Worm (Caenorhabditis elegans) whole organism, L2 larva: ENCODE measurements around the gene W10G11.3.

Source experiments
- C34F6.9 ChIP-seq: fragments of 150-350 bp; optimal IDR thresholded peaks from 2 replicates; lab custom pipeline; 2014; ENCODE audit warnings: missing biosample characterization, missing genetic modification characterization
- F13H6.1 ChIP-seq: sonication (generic microtip); optimal IDR thresholded peaks from 2 replicates; lab custom pipeline; 2016; ENCODE audit warnings: missing genetic modification characterization, missing compliant biosample characterization
- Y55F3AM.14 ChIP-seq: fragments of 200-800 bp; sonication (Bioruptor generic); optimal IDR thresholded peaks from 2 replicates; lab custom pipeline; 2018; ENCODE audit warnings: mild to moderate bottlenecking, missing genetic modification characterization, missing compliant biosample characterization
- ZK546.5 ChIP-seq: sonication (generic microtip); optimal IDR thresholded peaks from 2 replicates; lab custom pipeline; 2017; ENCODE audit warnings: missing biosample characterization, missing genetic modification characterization
- alr-1 ChIP-seq: fragments of 150-350 bp; optimal IDR thresholded peaks from 2 replicates; lab custom pipeline; 2014; ENCODE audit warnings: missing biosample characterization, missing genetic modification characterization
- aly-2 ChIP-seq: fragments of 150-350 bp; optimal IDR thresholded peaks from 2 replicates; lab custom pipeline; 2014; ENCODE audit warnings: missing biosample characterization, missing genetic modification characterization
- ama-1 ChIP-seq: fragments of 150-350 bp; optimal IDR thresholded peaks from 2 replicates; lab custom pipeline; 2018; ENCODE audit warnings: inconsistent platforms
- blmp-1 ChIP-seq: sonication (generic microtip); optimal IDR thresholded peaks from 2 replicates; lab custom pipeline; 2017; ENCODE audit warnings: missing genetic modification characterization, mild to moderate bottlenecking, missing compliant biosample characterization, antibody characterized with exemption, moderate library complexity; ENCODE audit not compliant: insufficient read depth
- ceh-16 ChIP-seq: fragments of 150-350 bp; optimal IDR thresholded peaks from 2 replicates; lab custom pipeline; 2014; ENCODE audit warnings: missing biosample characterization, missing genetic modification characterization
- ceh-82 ChIP-seq: fragments of 150-350 bp; optimal IDR thresholded peaks from 2 replicates; lab custom pipeline; 2014; ENCODE audit warnings: missing biosample characterization, missing genetic modification characterization
- crh-2 ChIP-seq: sonication (generic microtip); optimal IDR thresholded peaks from 2 replicates; lab custom pipeline; 2017; ENCODE audit warnings: missing biosample characterization, missing genetic modification characterization
- egl-27 ChIP-seq: sonication (generic microtip); optimal IDR thresholded peaks from 3 replicates; lab custom pipeline; 2017; ENCODE audit warnings: missing biosample characterization, missing genetic modification reagents, missing genetic modification characterization
- elt-1 ChIP-seq: fragments of 150-350 bp; optimal IDR thresholded peaks from 2 replicates; lab custom pipeline; 2014; ENCODE audit warnings: missing biosample characterization, missing genetic modification characterization
- elt-3 ChIP-seq: sonication (generic microtip); optimal IDR thresholded peaks from 2 replicates; lab custom pipeline; 2017; ENCODE audit warnings: missing biosample characterization, missing genetic modification characterization
- fos-1 ChIP-seq: fragments of 150-350 bp; optimal IDR thresholded peaks from 2 replicates; lab custom pipeline; 2014; ENCODE audit warnings: missing biosample characterization, missing genetic modification characterization
- gmeb-1 ChIP-seq: fragments of 150-350 bp; optimal IDR thresholded peaks from 2 replicates; lab custom pipeline; 2014; ENCODE audit warnings: missing biosample characterization, missing genetic modification characterization
- lin-11 ChIP-seq: fragments of 150-350 bp; sonication (generic microtip); optimal IDR thresholded peaks from 2 replicates; lab custom pipeline; 2014; ENCODE audit warnings: missing biosample characterization, missing genetic modification characterization, inconsistent platforms, mixed read lengths
- lin-13 ChIP-seq: fragments of 150-350 bp; optimal IDR thresholded peaks from 2 replicates; lab custom pipeline; 2014; ENCODE audit warnings: missing biosample characterization, missing genetic modification reagents, missing genetic modification characterization
- lin-39 ChIP-seq: fragments of 150-350 bp; optimal IDR thresholded peaks from 2 replicates; lab custom pipeline; 2014; ENCODE audit warnings: missing biosample characterization, missing genetic modification reagents, missing genetic modification characterization
- lsy-2 ChIP-seq, 2 experiments: fragments of 150-350 bp in 1 of 2; sonication (generic microtip) in 1 of 2; optimal IDR thresholded peaks; 2 replicates each; lab custom pipeline; 2014 to 2017; ENCODE audit warnings: missing biosample characterization in 2 of 2, missing genetic modification characterization in 2 of 2
- mab-5 ChIP-seq: fragments of 150-350 bp; optimal IDR thresholded peaks from 2 replicates; lab custom pipeline; 2014; ENCODE audit warnings: missing biosample characterization, missing genetic modification characterization
- mbf-1 ChIP-seq: sonication (generic microtip); optimal IDR thresholded peaks from 2 replicates; lab custom pipeline; 2017; ENCODE audit warnings: missing biosample characterization, missing genetic modification characterization
- mdl-1 ChIP-seq, 2 experiments: fragments of 150-350 bp in 1 of 2; sonication (generic microtip) in 1 of 2; optimal IDR thresholded peaks; 2 replicates each; lab custom pipeline; 2017; ENCODE audit warnings: missing biosample characterization in 2 of 2, missing genetic modification characterization in 2 of 2
- nhr-10 ChIP-seq: sonication (generic microtip); optimal IDR thresholded peaks from 2 replicates; lab custom pipeline; 2017; ENCODE audit warnings: missing biosample characterization, missing genetic modification characterization
- nhr-11 ChIP-seq: fragments of 150-350 bp; optimal IDR thresholded peaks from 2 replicates; lab custom pipeline; 2014; ENCODE audit warnings: missing biosample characterization, missing genetic modification characterization
- nhr-12 ChIP-seq: fragments of 150-350 bp; optimal IDR thresholded peaks from 2 replicates; lab custom pipeline; 2014; ENCODE audit warnings: missing biosample characterization, missing genetic modification characterization
- nhr-129 ChIP-seq: fragments of 150-350 bp; optimal IDR thresholded peaks from 2 replicates; lab custom pipeline; 2014; ENCODE audit warnings: missing biosample characterization, missing genetic modification characterization
- nhr-21 ChIP-seq: fragments of 150-350 bp; optimal IDR thresholded peaks from 2 replicates; lab custom pipeline; 2014; ENCODE audit warnings: missing biosample characterization, missing genetic modification characterization
- nhr-23 ChIP-seq: fragments of 150-350 bp; optimal IDR thresholded peaks from 2 replicates; lab custom pipeline; 2014; ENCODE audit warnings: missing biosample characterization, missing genetic modification reagents, missing genetic modification characterization
- nhr-25 ChIP-seq: fragments of 150-350 bp; sonication (generic microtip); optimal IDR thresholded peaks from 3 replicates; lab custom pipeline; 2014; ENCODE audit warnings: missing biosample characterization, missing genetic modification characterization
- nhr-6 ChIP-seq: fragments of 150-350 bp; optimal IDR thresholded peaks from 2 replicates; lab custom pipeline; 2014; ENCODE audit warnings: missing biosample characterization, missing genetic modification characterization
- nhr-77 ChIP-seq: fragments of 150-350 bp; optimal IDR thresholded peaks from 2 replicates; lab custom pipeline; 2014; ENCODE audit warnings: missing biosample characterization, missing genetic modification characterization
- peb-1 ChIP-seq: fragments of 150-350 bp; optimal IDR thresholded peaks from 2 replicates; lab custom pipeline; 2014; ENCODE audit warnings: missing biosample characterization, missing genetic modification characterization
- sem-4 ChIP-seq: fragments of 150-350 bp; optimal IDR thresholded peaks from 2 replicates; lab custom pipeline; 2014; ENCODE audit warnings: missing biosample characterization, missing genetic modification reagents, missing genetic modification characterization
- skn-1 ChIP-seq: sonication (generic microtip); optimal IDR thresholded peaks from 2 replicates; lab custom pipeline; 2017; ENCODE audit warnings: missing biosample characterization, missing genetic modification characterization
- sma-3 ChIP-seq: sonication (generic microtip); optimal IDR thresholded peaks from 2 replicates; lab custom pipeline; 2016; ENCODE audit warnings: missing genetic modification reagents, missing genetic modification characterization, missing compliant biosample characterization
- sma-9 ChIP-seq, 2 experiments: fragments of 150-350 bp in 1 of 2; sonication (generic microtip) in 1 of 2; optimal IDR thresholded peaks; 2 replicates each; lab custom pipeline; 2014 to 2016; ENCODE audit warnings: missing genetic modification characterization in 2 of 2, mild to moderate bottlenecking in 1 of 2, missing biosample characterization in 1 of 2, missing compliant biosample characterization in 1 of 2, missing genetic modification reagents in 1 of 2, moderate library complexity in 1 of 2
- snpc-4 ChIP-seq: fragments of 150-350 bp; optimal IDR thresholded peaks from 2 replicates; lab custom pipeline; 2014; ENCODE audit warnings: missing biosample characterization, missing genetic modification characterization
- unc-39 ChIP-seq: fragments of 150-350 bp; optimal IDR thresholded peaks from 2 replicates; lab custom pipeline; 2014; ENCODE audit warnings: missing biosample characterization, missing genetic modification characterization
- unc-55 ChIP-seq: fragments of 150-350 bp; sonication (generic microtip); optimal IDR thresholded peaks from 3 replicates; lab custom pipeline; 2014; ENCODE audit warnings: missing biosample characterization, missing genetic modification reagents, missing genetic modification characterization
- unc-62 ChIP-seq: fragments of 150-350 bp; optimal IDR thresholded peaks from 2 replicates; lab custom pipeline; 2014; ENCODE audit warnings: missing biosample characterization, missing genetic modification reagents, missing genetic modification characterization
- zag-1 ChIP-seq: fragments of 150-350 bp; optimal IDR thresholded peaks from 2 replicates; lab custom pipeline; 2014; ENCODE audit warnings: missing biosample characterization, missing genetic modification characterization
- ztf-1 ChIP-seq: fragments of 200-800 bp; sonication (Bioruptor generic); conservative IDR thresholded peaks from 2 replicates; pipeline ENCODE4 v1.3.6; 2022; ENCODE audit warnings: missing genetic modification characterization, missing compliant biosample characterization
- ztf-4 ChIP-seq: fragments of 150-350 bp; optimal IDR thresholded peaks from 2 replicates; lab custom pipeline; 2014; ENCODE audit warnings: missing biosample characterization, missing genetic modification characterization

The W10G11.3 gene

ce11 chrII:3518961-3519544 lies 43.3 kb downstream of the W10G11.3 start, which contains the start of gene clec-126:
Gene clec-126 (plus strand): TSS chrII:3519494.
- TF ChIP-seq sma-3 (GFP tag; lab: Kevin White, UChicago) = peak; percentile 81
- TF ChIP-seq elt-3 (tag; lab: Kevin White, UChicago) = no peak
- TF ChIP-seq egl-27 (tag; lab: Kevin White, UChicago) = peak; percentile 48
- TF ChIP-seq fos-1 (tag; lab: Kevin White, UChicago) = peak; percentile 77
- TF ChIP-seq C34F6.9 (tag; lab: Kevin White, UChicago) = peak; percentile 71
- TF ChIP-seq nhr-23 (tag; lab: Kevin White, UChicago) = no peak
- TF ChIP-seq nhr-25 (tag; lab: Kevin White, UChicago) = peak; percentile 12
- peak; percentile 52 for TF ChIP-seq Y55F3AM.14 (GFP tag; lab: Kevin White, UChicago)
- no peak for TF ChIP-seq lin-11 (tag; lab: Kevin White, UChicago)
- TF ChIP-seq mbf-1 (tag; lab: Kevin White, UChicago) = no peak
- peak; percentile 2 for TF ChIP-seq ceh-16 (tag; lab: Kevin White, UChicago)
- TF ChIP-seq mdl-1 (tag; optimal IDR thresholded peaks at IDR 0.05; lab: Kevin White, UChicago) = no peak
- no peak for TF ChIP-seq aly-2
- no peak for TF ChIP-seq unc-39 (tag; lab: Kevin White, UChicago)
- TF ChIP-seq nhr-10 (tag; lab: Kevin White, UChicago) = no peak
- TF ChIP-seq ztf-1 (GFP tag; lab: Robert Waterston, UW) = no peak
- no peak for TF ChIP-seq ama-1
- TF ChIP-seq gmeb-1 (tag; lab: Kevin White, UChicago) = peak; percentile 72
- TF ChIP-seq ceh-82 (tag; lab: Kevin White, UChicago) = no peak
- peak; percentile 54 for TF ChIP-seq nhr-11 (tag; lab: Kevin White, UChicago)
- no peak for TF ChIP-seq lin-39 (tag; lab: Kevin White, UChicago)
- no peak for TF ChIP-seq nhr-77 (tag; lab: Kevin White, UChicago)
- TF ChIP-seq nhr-129 (tag; lab: Kevin White, UChicago) = peak; percentile 86
- no peak for TF ChIP-seq sma-9 (GFP tag; optimal IDR thresholded peaks at IDR 0.05; lab: Kevin White, UChicago)
- no peak for TF ChIP-seq sma-9 (tag; optimal IDR thresholded peaks at IDR 0.05; lab: Kevin White, UChicago)
- TF ChIP-seq nhr-6 (tag; lab: Kevin White, UChicago) = no peak
- peak; percentile 21 to 84 for TF ChIP-seq lsy-2 (tag; optimal IDR thresholded peaks at IDR 0.05; lab: Kevin White, UChicago)
- TF ChIP-seq snpc-4 = peak; percentile 32
- no peak for TF ChIP-seq elt-1 (tag; lab: Kevin White, UChicago)
- peak; percentile 15 for TF ChIP-seq zag-1 (tag; lab: Kevin White, UChicago)
- TF ChIP-seq unc-62 (GFP tag; lab: Kevin White, UChicago) = no peak
- TF ChIP-seq unc-55 (GFP tag; lab: Kevin White, UChicago) = peak; percentile 44
- TF ChIP-seq ZK546.5 (tag; lab: Kevin White, UChicago) = no peak
- peak; percentile 21 for TF ChIP-seq ztf-4 (tag; lab: Kevin White, UChicago)
- no peak for TF ChIP-seq sem-4 (tag; lab: Kevin White, UChicago)
- TF ChIP-seq peb-1 (tag; lab: Kevin White, UChicago) = no peak
- TF ChIP-seq alr-1 (tag; lab: Kevin White, UChicago) = no peak
- TF ChIP-seq F13H6.1 (tag; lab: Kevin White, UChicago) = peak; percentile 66
- TF ChIP-seq lin-13 (GFP tag; lab: Kevin White, UChicago) = peak; percentile 81
- TF ChIP-seq mab-5 (tag; lab: Kevin White, UChicago) = peak; percentile 41
- TF ChIP-seq skn-1 = no peak
- peak; percentile 81 for TF ChIP-seq crh-2 (tag; lab: Kevin White, UChicago)
- TF ChIP-seq nhr-21 (tag; lab: Kevin White, UChicago) = peak; percentile 80
- TF ChIP-seq nhr-12 (tag; lab: Kevin White, UChicago) = no peak
- no peak for TF ChIP-seq blmp-1 (tag; lab: Kevin White, UChicago)
